Fruit fly (Drosophila melanogaster) whole organism, pupa: ENCODE data around the gene SoxN.

Experiments used
- CG10348 ChIP-seq: fragments of 200-800 bp; sonication (Bioruptor generic); IDR thresholded peaks from 2 replicates; pipeline ENCODE4 v1.3.6; 2022; ENCODE audit warnings: missing biosample characterization, missing genetic modification characterization
- CG12605 ChIP-seq: fragments of 200-800 bp; sonication (Bioruptor generic); IDR thresholded peaks from 2 replicates; pipeline ENCODE4 v1.3.6; 2022; ENCODE audit warnings: missing biosample characterization, missing genetic modification characterization
- CG13204 ChIP-seq: fragments of 200-800 bp; sonication (Bioruptor generic); optimal IDR thresholded peaks from 2 replicates; lab custom pipeline; 2018; ENCODE audit warnings: missing biosample characterization, mild to moderate bottlenecking, missing genetic modification characterization, moderate library complexity
- CG14655 ChIP-seq: fragments of 200-800 bp; sonication (Bioruptor generic); optimal IDR thresholded peaks from 3 replicates; lab custom pipeline; 2017; ENCODE audit warnings: mild to moderate bottlenecking, missing biosample characterization, missing genetic modification reagents, missing genetic modification characterization
- CG15710 ChIP-seq: fragments of 200-800 bp; sonication (Bioruptor generic); optimal IDR thresholded peaks from 2 replicates; lab custom pipeline; 2018; ENCODE audit warnings: missing biosample characterization, mild to moderate bottlenecking, missing genetic modification characterization, moderate library complexity
- CG17806 ChIP-seq: fragments of 200-800 bp; sonication (Bioruptor generic); optimal IDR thresholded peaks from 2 replicates; lab custom pipeline; 2018; ENCODE audit warnings: missing biosample characterization, mild to moderate bottlenecking, missing genetic modification characterization, moderate library complexity
- CG32121 ChIP-seq: fragments of 200-800 bp; sonication (Bioruptor generic); IDR thresholded peaks from 2 replicates; pipeline ENCODE4 v1.3.6; 2022; ENCODE audit warnings: missing biosample characterization, missing genetic modification characterization
- CG34367 ChIP-seq: fragments of 200-800 bp; sonication (Bioruptor generic); optimal IDR thresholded peaks from 2 replicates; lab custom pipeline; 2018; ENCODE audit warnings: missing biosample characterization, mild to moderate bottlenecking, missing genetic modification characterization
- CG4496 ChIP-seq: fragments of 200-800 bp; sonication (Bioruptor generic); IDR thresholded peaks from 3 replicates; pipeline ENCODE4 v1.3.6; 2022; ENCODE audit warnings: missing biosample characterization, missing genetic modification characterization
- CG8159 ChIP-seq: fragments of 200-800 bp; sonication (Bioruptor generic); optimal IDR thresholded peaks from 3 replicates; lab custom pipeline; 2018; ENCODE audit warnings: missing biosample characterization, mild to moderate bottlenecking, missing genetic modification characterization, moderate library complexity
- CG8301 ChIP-seq: fragments of 200-800 bp; sonication (Bioruptor generic); optimal IDR thresholded peaks from 2 replicates; lab custom pipeline; 2018; ENCODE audit warnings: missing biosample characterization, mild to moderate bottlenecking, missing genetic modification characterization
- CG9948 ChIP-seq: fragments of 200-800 bp; sonication (Bioruptor generic); optimal IDR thresholded peaks from 2 replicates; lab custom pipeline; 2018; ENCODE audit warnings: missing biosample characterization, mild to moderate bottlenecking, missing genetic modification characterization, moderate library complexity
- D1 ChIP-seq: fragments of 200-800 bp; sonication (Bioruptor generic); optimal IDR thresholded peaks from 2 replicates; lab custom pipeline; 2018; ENCODE audit warnings: missing biosample characterization, mild to moderate bottlenecking, missing genetic modification characterization, moderate library complexity
- EcR ChIP-seq: fragments of 200-800 bp; sonication (Bioruptor generic); optimal IDR thresholded peaks from 3 replicates; lab custom pipeline; 2019; ENCODE audit warnings: missing biosample characterization, missing genetic modification characterization, mild to moderate bottlenecking, moderate library complexity, missing genetic modification reagents
- Ets98B ChIP-seq: fragments of 200-800 bp; sonication (Bioruptor generic); IDR thresholded peaks from 2 replicates; pipeline ENCODE4 v1.3.6; 2022; ENCODE audit warnings: missing biosample characterization, missing genetic modification characterization
- Pif1A ChIP-seq: fragments of 200-800 bp; sonication (Bioruptor generic); optimal IDR thresholded peaks from 3 replicates; lab custom pipeline; 2016; ENCODE audit warnings: missing biosample characterization, missing genetic modification characterization
- Pif1B ChIP-seq: fragments of 200-800 bp; sonication (Bioruptor generic); optimal IDR thresholded peaks from 3 replicates; lab custom pipeline; 2016; ENCODE audit warnings: missing biosample characterization, missing genetic modification characterization
- Snoo ChIP-seq: fragments of 200-800 bp; sonication (Bioruptor generic); optimal IDR thresholded peaks from 3 replicates; lab custom pipeline; 2017; ENCODE audit warnings: missing biosample characterization, mild to moderate bottlenecking, missing genetic modification characterization, inconsistent platforms
- fd96Ca ChIP-seq: fragments of 200-800 bp; sonication (Bioruptor generic); IDR thresholded peaks from 3 replicates; pipeline ENCODE4 v1.3.6; 2022; ENCODE audit warnings: missing biosample characterization, missing genetic modification characterization
- gl ChIP-seq: fragments of 200-800 bp; sonication (Bioruptor generic); optimal IDR thresholded peaks from 2 replicates; lab custom pipeline; 2018; ENCODE audit warnings: missing biosample characterization, mild to moderate bottlenecking, missing genetic modification characterization
- rn ChIP-seq: fragments of 200-800 bp; sonication (Bioruptor generic); IDR thresholded peaks from 2 replicates; pipeline ENCODE4 v1.3.6; 2022; ENCODE audit warnings: missing biosample characterization, missing genetic modification characterization

Gene SoxN

dm6 chr2L:8787575-8787974, 37.9 kb upstream of the SoxN start:
- TF ChIP-seq EcR (GFP tag; lab: Kevin White, UChicago) (no peak), D1 (no peak), CG12605 (GFP tag; lab: Robert Waterston, UW) (no peak), CG9948 (tag; lab: Kevin White, UChicago) (no peak), CG10348 (GFP tag; lab: Robert Waterston, UW) (no peak), CG32121 (no peak), Pif1A (GFP tag; lab: Kevin White, UChicago) (no peak), CG4496 (GFP tag; lab: Robert Waterston, UW) (no peak), Snoo (tag; lab: Kevin White, UChicago) (no peak), CG15710 (tag; lab: Kevin White, UChicago) (no peak), Ets98B (no peak), CG34367 (tag; lab: Kevin White, UChicago) (no peak), CG8159 (tag; lab: Kevin White, UChicago) (no peak), fd96Ca (GFP tag; lab: Robert Waterston, UW) (no peak), CG8301 (tag; lab: Kevin White, UChicago) (no peak)

DNA sequence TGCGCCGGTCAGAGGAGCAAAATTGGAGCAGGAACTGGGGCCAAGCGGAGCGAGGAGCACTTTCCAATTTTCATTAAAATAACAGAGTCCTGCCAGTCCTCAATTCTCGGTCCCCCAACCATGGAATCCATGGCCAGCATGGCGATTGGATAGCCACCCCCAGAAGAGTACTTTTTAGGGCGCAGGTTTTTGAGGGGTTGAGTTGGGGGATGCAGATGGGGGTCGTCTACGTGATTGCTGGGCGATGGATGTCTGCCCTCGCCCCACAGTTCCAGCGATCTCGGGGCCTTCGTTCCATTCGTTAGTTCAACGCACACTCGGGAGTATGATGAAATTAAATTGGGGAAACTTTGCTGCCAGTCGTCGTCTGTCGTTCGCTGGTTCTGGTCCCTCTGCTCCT, 33.7 kb upstream of the SoxN start:
- no peak for TF ChIP-seq CG4496 (GFP tag; lab: Robert Waterston, UW)
- TF ChIP-seq Pif1B (GFP tag; lab: Kevin White, UChicago) = no peak
- no peak for TF ChIP-seq rn (GFP tag; lab: Robert Waterston, UW)
- no peak for TF ChIP-seq gl
- TF ChIP-seq EcR (GFP tag; lab: Kevin White, UChicago) = no peak
- TF ChIP-seq CG17806 = no peak
- TF ChIP-seq CG32121 = no peak
- no peak for TF ChIP-seq CG10348 (GFP tag; lab: Robert Waterston, UW)
- TF ChIP-seq Pif1A (GFP tag; lab: Kevin White, UChicago) = no peak
- no peak for TF ChIP-seq CG15710 (tag; lab: Kevin White, UChicago)
- no peak for TF ChIP-seq fd96Ca (GFP tag; lab: Robert Waterston, UW)
- TF ChIP-seq CG13204 = no peak
- TF ChIP-seq CG9948 (tag; lab: Kevin White, UChicago) = no peak
- no peak for TF ChIP-seq CG8301 (tag; lab: Kevin White, UChicago)
- no peak for TF ChIP-seq Ets98B
- TF ChIP-seq, all 21 proteins: peak for 0

dm6 chr2L:8794151-8794550, 31.3 kb upstream of the SoxN start:
- TF ChIP-seq CG8301 (tag; lab: Kevin White, UChicago) (no peak), rn (GFP tag; lab: Robert Waterston, UW) (no peak), CG17806 (no peak), Pif1B (GFP tag; lab: Kevin White, UChicago) (no peak), Pif1A (GFP tag; lab: Kevin White, UChicago) (no peak), CG9948 (tag; lab: Kevin White, UChicago) (no peak), fd96Ca (GFP tag; lab: Robert Waterston, UW) (no peak)

DNA sequence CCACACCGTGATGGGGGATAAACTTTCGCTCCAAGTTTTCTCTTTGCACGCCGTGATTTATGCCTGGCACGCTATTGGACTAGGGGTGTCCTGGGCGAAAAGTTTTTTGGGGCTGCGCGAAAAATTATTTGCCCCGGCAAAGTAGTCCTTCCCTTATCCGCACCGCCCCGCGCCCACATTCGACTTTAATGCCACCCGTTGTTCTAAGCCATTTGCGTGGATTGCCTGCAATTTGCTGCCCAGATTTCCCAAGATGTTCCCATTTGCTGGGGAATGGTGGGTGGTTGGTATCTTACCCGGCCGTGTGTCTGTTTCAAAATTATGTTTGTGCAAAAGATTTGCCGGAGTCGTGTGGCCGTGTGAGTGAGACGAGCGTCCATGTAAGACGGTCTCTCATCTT, 26.4 kb upstream of the SoxN start:
- TF ChIP-seq rn (GFP tag; lab: Robert Waterston, UW) (no peak), CG34367 (tag; lab: Kevin White, UChicago) (no peak), CG17806 (no peak), Pif1B (GFP tag; lab: Kevin White, UChicago) (no peak), CG8301 (tag; lab: Kevin White, UChicago) (no peak)

dm6 chr2L:8804128-8804527, 21.3 kb upstream of the SoxN start:
- TF ChIP-seq CG8159 (tag; lab: Kevin White, UChicago) = no peak
- TF ChIP-seq D1 = no peak
- no peak for TF ChIP-seq rn (GFP tag; lab: Robert Waterston, UW)
- no peak for TF ChIP-seq CG32121
- no peak for TF ChIP-seq Snoo (tag; lab: Kevin White, UChicago)
- TF ChIP-seq EcR (GFP tag; lab: Kevin White, UChicago) = no peak
- TF ChIP-seq gl = no peak
- no peak for TF ChIP-seq CG9948 (tag; lab: Kevin White, UChicago)
- TF ChIP-seq CG4496 (GFP tag; lab: Robert Waterston, UW) = no peak
- no peak for TF ChIP-seq CG12605 (GFP tag; lab: Robert Waterston, UW)
- no peak for TF ChIP-seq CG13204
- no peak for TF ChIP-seq CG10348 (GFP tag; lab: Robert Waterston, UW)
- TF ChIP-seq Pif1A (GFP tag; lab: Kevin White, UChicago) = no peak
- no peak for TF ChIP-seq Pif1B (GFP tag; lab: Kevin White, UChicago)
- no peak for TF ChIP-seq CG17806
- TF ChIP-seq fd96Ca (GFP tag; lab: Robert Waterston, UW) = no peak
- no peak for TF ChIP-seq Ets98B
- TF ChIP-seq, all 21 proteins: peak for 0

DNA sequence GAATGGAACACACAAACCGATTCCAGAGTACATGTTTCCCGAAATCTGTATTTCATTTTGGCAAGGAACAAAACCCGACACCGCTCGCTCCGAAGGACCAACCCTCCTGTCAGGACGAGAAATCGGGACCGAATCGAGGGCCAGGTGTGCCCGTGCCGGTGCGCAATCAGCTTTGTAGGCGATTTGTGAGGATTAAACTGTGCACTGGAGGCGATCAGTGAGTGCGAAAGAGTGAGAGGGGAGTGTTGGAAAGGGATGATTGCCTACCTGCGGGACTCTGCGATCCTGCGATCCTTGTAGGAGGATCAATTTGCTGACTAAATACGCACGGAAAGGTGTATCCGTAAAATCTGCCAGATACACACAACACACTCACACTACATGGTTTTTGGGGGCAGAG, 15.6 kb upstream of the SoxN start:
- TF ChIP-seq CG10348 (GFP tag; lab: Robert Waterston, UW) (no peak), CG13204 (no peak), CG8301 (tag; lab: Kevin White, UChicago) (no peak), Snoo (tag; lab: Kevin White, UChicago) (no peak), CG15710 (tag; lab: Kevin White, UChicago) (no peak), gl (no peak), CG17806 (no peak), CG14655 (GFP tag; lab: Kevin White, UChicago) (no peak), CG4496 (GFP tag; lab: Robert Waterston, UW) (no peak), CG9948 (tag; lab: Kevin White, UChicago) (no peak), Ets98B (no peak), D1 (no peak), CG12605 (GFP tag; lab: Robert Waterston, UW) (no peak), rn (GFP tag; lab: Robert Waterston, UW) (no peak), CG8159 (tag; lab: Kevin White, UChicago) (no peak), Pif1A (GFP tag; lab: Kevin White, UChicago) (no peak), EcR (GFP tag; lab: Kevin White, UChicago) (no peak), fd96Ca (GFP tag; lab: Robert Waterston, UW) (no peak)
